Fruit fly (Drosophila melanogaster) whole organism, adult: Measurements from ENCODE around the gene CG32855.

Experiments
- CG14711 ChIP-seq: fragments of 200-800 bp; sonication (Bioruptor generic); optimal IDR thresholded peaks from 2 replicates; lab custom pipeline; 2018; ENCODE audit warnings: missing biosample characterization, mild to moderate bottlenecking, missing genetic modification characterization, moderate library complexity
- Clk ChIP-seq: fragments of 200-800 bp; sonication (Bioruptor generic); optimal IDR thresholded peaks from 2 replicates; lab custom pipeline; 2017; ENCODE audit warnings: missing biosample characterization, missing genetic modification characterization
- Crg-1 ChIP-seq: fragments of 200-800 bp; sonication (Bioruptor generic); optimal IDR thresholded peaks from 2 replicates; lab custom pipeline; 2016; ENCODE audit warnings: missing biosample characterization, missing genetic modification characterization
- Hr96 ChIP-seq: fragments of 200-800 bp; sonication (Bioruptor generic); optimal IDR thresholded peaks from 2 replicates; lab custom pipeline; 2016; ENCODE audit warnings: missing biosample characterization, missing genetic modification characterization
- Mnt ChIP-seq: fragments of 200-800 bp; sonication (Bioruptor generic); optimal IDR thresholded peaks from 2 replicates; lab custom pipeline; 2016; ENCODE audit warnings: missing biosample characterization, mild to moderate bottlenecking, missing genetic modification characterization
- bab1 ChIP-seq: fragments of 200-800 bp; sonication (Bioruptor generic); optimal IDR thresholded peaks from 3 replicates; lab custom pipeline; 2019; ENCODE audit warnings: missing biosample characterization, mild to moderate bottlenecking, missing genetic modification characterization, moderate library complexity
- cic ChIP-seq: fragments of 200-800 bp; sonication (Bioruptor generic); optimal IDR thresholded peaks from 2 replicates; lab custom pipeline; 2017; ENCODE audit warnings: missing biosample characterization, mild to moderate bottlenecking, missing genetic modification characterization, moderate library complexity
- cnc ChIP-seq, 2 experiments: fragments of >200 bp; optimal IDR thresholded peaks; 2 replicates each; lab custom pipeline; 2017
- ovo ChIP-seq: fragments of 200-800 bp; sonication (Bioruptor generic); optimal IDR thresholded peaks from 2 replicates; lab custom pipeline; 2016; ENCODE audit warnings: missing biosample characterization, missing genetic modification characterization
- pad ChIP-seq: fragments of 200-800 bp; sonication (Bioruptor generic); optimal IDR thresholded peaks from 3 replicates; lab custom pipeline; 2017; ENCODE audit warnings: missing biosample characterization, missing genetic modification characterization, mild to moderate bottlenecking, moderate library complexity, missing genetic modification reagents
- tj ChIP-seq: fragments of 200-800 bp; sonication (Bioruptor generic); optimal IDR thresholded peaks from 3 replicates; lab custom pipeline; 2017; ENCODE audit warnings: missing biosample characterization, mild to moderate bottlenecking, missing genetic modification characterization, moderate library complexity
- toe ChIP-seq: fragments of 200-800 bp; sonication (Bioruptor generic); optimal IDR thresholded peaks from 2 replicates; lab custom pipeline; 2016; ENCODE audit warnings: missing biosample characterization, missing genetic modification characterization

DNA sequence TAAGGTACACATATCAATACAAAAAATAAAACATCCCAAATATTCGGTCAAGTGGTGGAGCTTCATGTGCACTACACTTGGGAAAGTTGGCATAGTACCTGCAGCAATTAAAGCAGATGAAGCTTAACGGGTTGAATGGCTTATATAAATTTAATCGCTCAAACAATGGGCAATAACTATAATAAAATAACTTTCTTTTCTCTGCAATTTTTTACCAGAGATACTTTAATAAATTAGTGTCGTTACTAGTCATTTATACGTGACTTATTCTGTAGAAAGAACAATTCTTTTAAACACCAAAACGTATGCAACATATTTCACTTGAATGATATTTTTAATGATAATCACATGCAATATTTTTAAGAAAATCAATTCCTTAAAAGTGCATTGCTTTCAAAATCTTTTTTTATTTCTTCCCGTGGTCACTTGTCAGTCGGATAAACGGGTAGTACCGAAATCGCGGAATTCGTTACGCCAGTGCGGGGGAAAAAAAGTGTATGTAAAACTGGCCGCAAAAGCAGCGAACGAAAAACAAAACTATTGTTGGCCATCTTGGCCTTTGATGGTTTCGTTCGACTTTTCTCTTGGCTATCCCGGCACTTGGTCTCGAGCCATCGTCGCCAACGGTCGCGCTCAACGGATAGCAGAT lies 37.8 kb downstream of the CG32855 start, which contains the start of gene Jhbp4:
- no peak for TF ChIP-seq CG14711 (tag; lab: Kevin White, UChicago)
- TF ChIP-seq ovo (GFP tag; lab: Kevin White, UChicago) = no peak
- no peak for TF ChIP-seq Crg-1
- no peak for TF ChIP-seq cnc (optimal IDR thresholded peaks at IDR 0.05; lab: Kevin White, UChicago)
- no peak for TF ChIP-seq Clk
- no peak for TF ChIP-seq Hr96
- no peak for TF ChIP-seq bab1 (GFP tag; lab: Kevin White, UChicago)
- no peak for TF ChIP-seq toe (GFP tag; lab: Kevin White, UChicago)
- no peak for TF ChIP-seq Mnt (GFP tag; lab: Kevin White, UChicago)
- no peak for TF ChIP-seq tj (GFP tag; lab: Kevin White, UChicago)
- TF ChIP-seq cic (GFP tag; lab: Kevin White, UChicago) = no peak
- no peak for TF ChIP-seq pad (GFP tag; lab: Kevin White, UChicago)
